Fruit fly (Drosophila melanogaster): ENCODE data around the gene RPA2.

dm6 chr2L:20927653-20928052 is 1.7 kb upstream of the RPA2 start, which contains the start of gene Nthl1:
- TF ChIP-seq CG7045 (GFP tag; optimal IDR thresholded peaks at IDR 0.05) (no peak), cnc (optimal IDR thresholded peaks at IDR 0.05) (no peak), CG5204 (GFP tag; optimal IDR thresholded peaks at IDR 0.05) (no peak), Clk (GFP tag; optimal IDR thresholded peaks at IDR 0.05) (no peak), tj (GFP tag; optimal IDR thresholded peaks at IDR 0.05) (no peak), kay (GFP tag; ENCODE audit: borderline replicate concordance) (no peak)
